Fruit fly (Drosophila melanogaster) whole organism, embryonic: Measurements from ENCODE around the gene Rab35.
"Not testable (repeated sequence)": the region's sequence is repeated elsewhere in the genome, so short reads cannot be mapped to it uniquely, and the experiment has no call there.

Source experiments
- CG15269 ChIP-seq: fragments of 200-800 bp; sonication (Bioruptor generic); optimal IDR thresholded peaks from 2 replicates; lab custom pipeline; 2018; ENCODE audit warnings: missing biosample characterization, mild to moderate bottlenecking, missing genetic modification characterization, moderate library complexity
- Doc2 ChIP-seq: fragments of 200-800 bp; sonication (Bioruptor generic); IDR thresholded peaks from 2 replicates; pipeline ENCODE4 v1.3.6; 2022; ENCODE audit warnings: missing biosample characterization, missing genetic modification characterization
- Fer3 ChIP-seq: fragments of 200-800 bp; sonication (Bioruptor generic); optimal IDR thresholded peaks from 2 replicates; lab custom pipeline; 2018; ENCODE audit warnings: missing biosample characterization, mild to moderate bottlenecking, missing genetic modification characterization, moderate library complexity

dm6 chrX:20201833-20202232 is 42.2 kb upstream of the Rab35 start, which contains the start of gene SdicA:
- not testable (repeated sequence) for TF ChIP-seq CG15269; Doc2 (GFP tag; lab: Robert Waterston, UW); Fer3 (tag; lab: Kevin White, UChicago)
